Fruit fly (Drosophila melanogaster) S2 (cell line): ENCODE results near the gene CG31388.

Experiments
- CG8478 ChIP-seq: fragments of >200 bp; optimal IDR thresholded peaks from 2 replicates; lab custom pipeline; 2018
- CTCF ChIP-seq, 2 experiments: fragments of >200 bp; optimal IDR thresholded peaks; 2 replicates each; lab custom pipeline; 2018

DNA sequence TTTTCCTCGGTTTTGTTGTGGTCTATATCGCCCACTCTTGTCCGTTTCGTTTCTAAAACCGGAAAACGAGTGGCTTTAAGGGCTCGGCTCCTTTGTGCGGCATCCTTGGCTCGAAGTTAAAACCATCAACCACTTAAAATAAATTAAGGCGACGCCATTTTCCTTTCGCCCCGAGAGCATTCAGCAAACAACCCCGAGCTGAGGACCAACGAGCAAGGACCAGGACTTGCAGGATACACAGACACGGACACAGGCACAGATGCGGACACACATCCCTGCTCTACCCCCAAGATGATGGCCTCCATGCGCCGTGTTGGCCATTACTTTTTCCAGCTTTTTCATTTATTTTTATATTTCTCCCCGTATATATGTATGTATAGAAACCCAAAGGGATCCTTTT lies 35.1 kb downstream of the CG31388 start:
- TF ChIP-seq CG8478 (lab: Kevin White, UChicago) = no peak
- no peak for TF ChIP-seq CTCF (optimal IDR thresholded peaks at IDR 0.05; lab: Kevin White, UChicago)
